Fruit fly (Drosophila melanogaster): Measurements from ENCODE around the gene CG32241.

CG32241 gene

DNA sequence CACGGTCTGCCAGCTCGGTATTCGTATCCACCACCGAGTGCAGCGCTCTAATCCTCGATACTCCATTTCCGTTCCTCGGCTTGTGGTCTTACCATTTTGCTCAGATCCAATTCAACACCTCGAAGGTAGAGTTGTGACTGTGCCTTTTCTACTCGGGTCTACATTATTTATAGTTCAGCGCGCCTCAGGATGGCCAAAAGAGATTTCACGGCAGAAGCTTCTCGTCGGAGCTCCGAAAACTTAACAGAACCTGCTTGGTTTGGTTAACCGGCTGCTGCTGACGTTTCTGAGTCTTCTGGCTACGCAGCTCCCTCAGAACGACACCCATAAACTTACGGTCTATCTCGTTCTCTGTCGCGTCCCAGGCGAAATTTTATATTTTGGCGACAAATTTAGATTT is at the start of gene CG32241:
CG32241 (minus strand) TSS at position 101 of the 400 bp plus-strand sequence.
- TF ChIP-seq noc (tag; optimal IDR thresholded peaks at IDR 0.05) = no peak

DNA sequence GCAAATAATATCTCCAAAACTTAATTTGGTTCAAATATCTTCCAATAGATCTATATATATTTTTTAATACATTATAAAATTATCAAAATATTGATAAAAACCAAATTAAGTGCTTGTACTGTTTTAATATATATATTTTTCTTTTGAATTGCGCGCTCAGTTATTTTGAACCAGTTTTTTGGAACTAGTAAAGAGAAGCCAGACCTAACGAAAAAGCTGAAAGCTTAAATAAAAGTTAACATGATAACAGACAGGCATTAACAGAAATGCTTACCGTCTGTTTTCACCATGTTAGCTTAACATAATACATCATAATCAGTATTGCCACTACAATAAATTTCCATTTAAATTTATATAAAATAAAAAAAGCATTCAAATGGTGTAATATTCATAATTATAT is 43.9 kb upstream of the CG32241 start:
- no peak for TF ChIP-seq noc (tag; optimal IDR thresholded peaks at IDR 0.05)

DNA sequence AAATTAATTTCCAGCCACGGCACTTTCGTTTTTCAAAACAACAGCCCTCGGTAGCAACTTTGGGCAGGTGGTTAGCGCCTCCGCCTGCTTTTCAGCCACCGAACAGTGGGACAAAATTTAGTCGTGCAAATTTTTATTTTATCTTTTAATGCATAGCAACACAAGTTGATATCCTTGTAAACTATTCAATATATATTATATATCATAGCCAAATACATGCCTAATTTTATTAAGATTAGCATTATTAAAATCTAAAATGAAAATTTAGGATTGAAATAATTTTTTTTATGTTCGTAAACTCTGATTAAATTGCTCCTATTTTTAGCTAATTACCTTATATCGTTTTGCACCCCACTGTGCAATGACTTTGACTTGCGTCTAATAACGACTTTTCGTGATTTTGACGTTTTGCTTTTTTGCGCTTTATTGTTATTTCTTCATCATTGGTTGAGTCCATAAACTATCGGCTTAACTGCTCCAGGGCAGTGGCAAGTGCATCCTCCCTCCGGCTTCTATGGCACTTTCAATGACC is 42.6 kb upstream of the CG32241 start:
- TF ChIP-seq noc (tag; optimal IDR thresholded peaks at IDR 0.05) = no peak

DNA sequence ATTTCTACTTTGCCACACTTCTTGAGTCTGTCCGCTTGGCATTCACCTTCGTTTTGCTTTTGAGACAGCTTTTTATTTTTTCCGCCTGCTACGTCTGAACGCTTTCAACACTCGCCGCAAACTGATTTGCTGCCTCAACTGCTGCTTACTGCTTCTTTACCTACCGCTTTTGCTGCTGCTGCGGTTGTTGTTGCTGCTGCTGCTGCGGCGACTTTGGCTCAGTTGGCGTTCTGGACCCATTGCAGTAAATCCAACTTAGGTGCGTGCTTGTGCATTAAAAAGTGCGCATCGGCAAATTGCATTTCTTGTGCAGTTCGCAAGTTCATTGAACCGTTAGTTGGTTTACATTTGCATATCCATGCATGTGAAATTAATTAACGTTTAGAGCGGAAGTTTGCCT is 41.9 kb upstream of the CG32241 start, which contains the start of gene NT1:
NT1 (minus strand) TSS at position 127 of the 400 bp plus-strand sequence.
- no peak for TF ChIP-seq noc (tag; optimal IDR thresholded peaks at IDR 0.05)

DNA sequence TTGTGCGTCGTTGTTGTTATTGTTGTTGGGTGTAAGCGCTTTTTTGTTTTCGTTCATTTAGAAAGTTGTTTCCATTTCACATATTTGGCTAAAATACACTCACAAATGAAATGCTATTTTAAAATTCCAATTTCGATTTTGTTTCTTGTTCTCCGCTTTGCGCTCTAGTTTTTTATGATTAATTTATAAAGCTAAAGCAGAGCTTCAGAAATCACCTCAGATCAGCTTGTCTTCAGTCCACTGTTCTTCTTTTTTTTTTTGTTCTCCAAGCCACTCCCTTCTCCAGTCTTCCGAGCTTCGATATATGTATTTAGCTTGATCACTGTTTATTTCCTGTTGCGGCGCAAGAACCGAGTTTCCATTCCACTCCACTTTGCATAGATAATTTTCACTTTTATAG is 41.4 kb upstream of the CG32241 start:
- TF ChIP-seq noc (tag; optimal IDR thresholded peaks at IDR 0.05) = no peak

DNA sequence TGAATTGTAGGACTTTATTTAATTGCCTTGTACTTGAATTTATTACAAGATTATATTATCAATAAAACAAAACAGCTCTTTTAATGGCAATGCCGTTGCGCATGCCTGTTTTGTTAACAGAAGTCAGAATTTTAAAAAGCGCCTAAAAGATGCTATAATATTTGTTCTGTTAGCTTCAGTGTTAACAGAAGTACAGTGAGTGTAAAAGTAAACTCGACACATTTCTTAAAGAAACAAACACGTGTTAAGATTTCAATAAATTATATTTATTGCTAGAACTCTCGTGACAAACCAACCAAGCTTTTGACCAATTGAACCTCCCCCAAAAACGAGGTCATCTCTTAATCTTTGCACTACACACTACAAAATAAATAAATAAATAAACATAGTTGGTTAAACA is 35.0 kb upstream of the CG32241 start:
- TF ChIP-seq noc (tag; optimal IDR thresholded peaks at IDR 0.05) = no peak

DNA sequence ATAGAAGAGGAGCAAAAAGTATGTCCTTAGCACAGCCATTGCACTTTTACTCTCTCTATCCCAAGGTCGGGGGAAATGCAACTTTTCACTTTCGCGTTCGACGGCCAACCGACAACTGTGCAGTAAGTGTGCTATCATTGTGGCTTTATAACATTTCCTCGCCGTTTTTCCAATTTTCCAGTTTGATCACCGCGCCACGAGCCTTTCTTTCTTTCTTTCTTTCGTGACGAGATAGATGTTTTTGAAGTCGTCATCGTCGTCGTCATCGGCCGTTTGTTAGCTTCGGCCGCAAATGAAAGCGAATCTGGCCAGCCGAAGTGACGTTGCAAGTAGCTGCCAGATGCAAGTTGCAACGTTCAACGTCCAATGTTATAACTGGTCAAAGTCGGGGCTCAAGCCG is 34.0 kb upstream of the CG32241 start, which contains the start of gene CG13720:
CG13720 (minus strand) TSS at position 101 of the 400 bp plus-strand sequence.
- no peak for TF ChIP-seq noc (tag; optimal IDR thresholded peaks at IDR 0.05)

DNA sequence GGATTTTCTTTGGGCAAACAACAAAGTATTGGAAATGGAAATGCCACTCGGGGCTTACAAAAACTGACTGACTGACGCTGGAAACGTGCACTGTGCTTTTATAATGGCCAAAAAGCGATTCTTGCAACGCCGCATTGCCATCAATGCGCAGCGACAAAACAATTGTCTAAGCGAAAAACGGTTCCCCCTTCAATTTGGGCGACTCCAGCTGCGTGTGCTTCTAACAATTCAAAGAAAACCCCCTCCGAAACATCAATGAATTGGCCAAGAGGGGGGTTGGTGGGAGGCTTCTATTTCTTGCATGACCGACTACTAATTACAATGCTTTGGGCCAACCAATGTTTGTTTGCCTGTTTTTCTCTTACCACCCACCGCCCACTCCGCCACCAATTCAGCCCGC is 31.2 kb upstream of the CG32241 start, which contains the start of gene CG13721:
CG13721 (minus strand) TSS at position 101 of the 400 bp plus-strand sequence.
- no peak for TF ChIP-seq noc (tag; optimal IDR thresholded peaks at IDR 0.05)

DNA sequence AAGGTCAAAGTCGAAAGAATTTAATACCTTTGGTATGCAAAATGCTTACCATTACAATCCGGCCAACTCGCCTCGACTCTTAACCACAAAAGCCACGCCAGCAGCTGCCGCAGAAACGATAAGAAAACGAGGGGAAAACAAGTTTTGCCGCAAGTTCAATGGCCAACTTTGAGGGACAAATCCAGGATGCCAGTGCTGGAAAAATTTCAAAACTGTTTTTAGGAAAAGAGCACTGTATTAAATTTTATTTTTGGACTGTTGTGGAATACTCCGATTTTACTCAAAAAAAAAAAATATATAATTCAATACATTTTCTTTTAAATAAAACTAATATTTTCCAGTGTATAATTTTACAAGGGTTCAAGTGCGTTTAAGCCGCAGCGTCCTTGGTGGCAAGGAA is 28.2 kb upstream of the CG32241 start:
- TF ChIP-seq noc (tag; optimal IDR thresholded peaks at IDR 0.05) = no peak

DNA sequence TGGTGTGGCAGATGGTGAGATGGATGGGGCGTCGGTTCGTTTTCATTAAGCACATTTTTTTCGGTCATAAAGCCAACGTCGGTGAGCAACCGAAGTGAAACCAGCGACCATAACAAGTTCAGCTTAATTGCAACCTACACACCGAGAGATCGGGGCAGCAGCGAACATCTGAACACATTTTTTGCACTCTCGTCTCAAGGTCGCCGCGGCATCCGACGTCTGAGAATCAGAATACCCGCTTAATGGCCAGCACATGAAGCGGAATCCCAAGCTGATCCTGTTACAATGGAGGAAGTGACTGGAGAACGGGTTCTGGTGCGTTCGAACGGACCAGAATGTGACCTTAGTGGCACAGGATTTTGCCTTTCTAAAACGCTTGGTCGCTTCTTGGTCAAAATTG is 27.2 kb upstream of the CG32241 start:
- no peak for TF ChIP-seq noc (tag; optimal IDR thresholded peaks at IDR 0.05)

DNA sequence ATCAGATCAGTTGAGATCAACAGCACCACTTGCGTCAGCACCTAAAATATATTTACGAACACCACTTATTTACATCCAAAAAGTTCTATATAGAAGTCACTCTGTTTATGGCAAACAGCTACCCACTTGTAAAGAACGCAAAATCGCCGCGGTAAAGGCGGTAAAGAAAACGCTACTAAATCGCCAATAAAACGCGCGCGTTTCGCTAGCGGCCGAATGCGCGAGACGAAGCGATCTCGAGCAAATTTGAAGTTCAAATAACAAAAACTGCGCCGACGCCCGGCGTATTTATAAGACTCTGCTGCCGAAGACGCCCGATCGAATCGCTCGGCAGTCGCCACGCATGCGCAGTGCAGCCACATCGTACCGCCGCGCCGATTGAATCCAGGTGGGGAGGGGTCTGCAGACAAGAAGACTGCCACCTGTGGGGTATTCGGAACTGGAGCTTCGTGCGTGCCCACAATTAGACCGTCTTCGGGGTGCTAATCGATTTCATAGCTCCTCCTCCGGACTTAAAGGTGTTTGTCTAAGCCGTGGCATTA is 24.3 kb upstream of the CG32241 start, which contains the start of gene CG13722:
CG13722 (minus strand) TSS at position 262 of the 542 bp plus-strand sequence.
- TF ChIP-seq noc (tag; optimal IDR thresholded peaks at IDR 0.05) = no peak

DNA sequence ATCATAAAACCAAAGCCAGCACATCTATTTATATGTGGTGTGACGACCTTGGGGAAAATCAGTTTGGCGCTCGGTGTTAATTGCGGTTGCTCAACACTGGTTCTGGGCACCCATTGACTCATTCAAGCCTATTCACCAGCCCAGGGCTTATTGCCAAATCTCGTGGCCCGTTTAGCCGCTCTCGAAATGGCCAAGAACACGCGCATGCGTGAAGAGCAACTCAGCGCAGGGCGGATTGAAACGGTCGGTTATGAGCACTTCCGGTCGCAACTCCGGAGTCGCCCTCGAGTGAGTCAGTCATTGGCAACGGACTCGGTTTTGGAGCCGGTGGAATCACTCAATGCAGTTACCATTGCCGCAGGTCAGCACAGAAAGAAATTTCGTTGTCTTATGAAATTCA is 23.1 kb upstream of the CG32241 start:
- TF ChIP-seq noc (tag; optimal IDR thresholded peaks at IDR 0.05) = no peak

DNA sequence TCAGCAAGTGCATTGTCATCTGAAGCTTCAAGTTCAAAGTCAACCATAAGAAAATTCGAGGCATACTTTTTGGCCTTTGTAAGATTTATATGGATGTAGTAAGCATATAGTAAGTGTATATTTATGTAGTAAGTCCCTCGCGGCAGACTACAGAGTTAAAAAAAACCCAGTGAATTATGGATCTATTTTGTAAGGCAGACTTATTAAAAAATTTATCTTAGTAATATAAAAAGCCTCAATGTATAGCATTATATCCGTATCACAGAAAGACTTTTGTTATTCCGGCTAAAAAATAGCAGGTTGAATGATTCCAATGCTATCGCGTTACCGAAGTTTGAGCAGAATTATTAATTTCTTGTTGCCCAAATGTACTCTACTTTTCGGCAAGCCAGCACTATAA is 18.2 kb upstream of the CG32241 start:
- TF ChIP-seq noc (tag; optimal IDR thresholded peaks at IDR 0.05) = no peak

DNA sequence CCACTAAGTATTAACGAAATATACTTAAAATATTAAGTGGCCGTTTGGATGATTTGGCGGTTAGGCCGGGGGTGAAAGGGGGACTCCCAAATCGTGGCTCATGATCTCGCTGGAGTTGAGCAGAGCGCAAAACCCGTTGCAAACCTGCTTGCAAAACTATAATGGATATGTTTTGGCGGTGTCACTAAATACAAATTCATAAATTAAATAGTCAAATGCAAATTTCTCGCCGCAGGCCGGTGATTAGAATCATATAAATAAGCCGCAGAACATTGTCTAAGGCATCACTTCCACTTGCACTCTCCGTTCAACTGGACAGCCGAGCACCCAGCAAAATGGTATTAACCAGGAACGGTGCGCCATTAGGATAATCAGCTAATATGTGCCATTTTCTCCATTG is 16.1 kb upstream of the CG32241 start, which contains the start of gene CG11350:
CG11350 (plus strand) TSS at position 301 of the 400 bp plus-strand sequence.
- no peak for TF ChIP-seq noc (tag; optimal IDR thresholded peaks at IDR 0.05)

DNA sequence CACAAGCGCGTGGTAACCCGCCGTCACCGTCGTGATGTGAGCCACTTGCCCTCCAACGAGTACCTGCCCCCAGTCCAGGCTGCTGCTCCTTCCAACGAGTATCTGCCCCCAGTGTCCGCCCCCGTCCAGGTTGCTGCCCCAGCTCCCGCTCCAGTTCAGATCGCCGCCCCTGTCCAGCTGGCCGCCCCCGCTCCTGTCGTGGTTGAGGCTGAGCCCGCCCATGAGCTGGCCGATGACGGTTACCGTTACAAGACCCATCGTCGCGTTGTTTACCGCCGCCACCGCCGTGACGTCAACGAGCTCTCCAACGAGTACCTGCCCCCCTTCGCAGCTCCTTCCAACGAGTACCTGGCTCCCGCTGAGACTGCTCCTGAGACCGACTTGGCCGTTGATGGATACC is 14.3 kb upstream of the CG32241 start:
- no peak for TF ChIP-seq noc (tag; optimal IDR thresholded peaks at IDR 0.05)

DNA sequence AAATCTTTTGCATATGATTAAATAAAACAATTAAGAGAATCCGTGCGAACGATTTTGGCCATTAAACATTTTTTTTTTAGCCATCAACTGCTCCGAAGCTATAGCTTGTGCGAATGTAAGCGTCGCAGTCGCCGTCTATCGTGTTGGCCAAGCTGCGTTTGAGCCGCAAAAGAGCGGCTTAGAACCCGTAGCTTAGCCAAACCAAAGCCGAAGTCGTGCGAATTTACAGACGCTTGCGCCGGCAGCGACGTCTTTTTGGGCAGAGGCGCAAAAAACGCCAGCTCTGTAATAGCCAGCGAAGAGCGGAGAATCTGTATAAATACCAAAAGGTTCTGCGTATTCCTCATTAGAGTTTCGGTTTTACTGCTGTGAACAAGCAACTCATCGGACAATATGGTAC is 13.5 kb upstream of the CG32241 start, which contains the start of gene CG7465:
CG7465 (plus strand) TSS at position 346 of the 400 bp plus-strand sequence.
- no peak for TF ChIP-seq noc (tag; optimal IDR thresholded peaks at IDR 0.05)

DNA sequence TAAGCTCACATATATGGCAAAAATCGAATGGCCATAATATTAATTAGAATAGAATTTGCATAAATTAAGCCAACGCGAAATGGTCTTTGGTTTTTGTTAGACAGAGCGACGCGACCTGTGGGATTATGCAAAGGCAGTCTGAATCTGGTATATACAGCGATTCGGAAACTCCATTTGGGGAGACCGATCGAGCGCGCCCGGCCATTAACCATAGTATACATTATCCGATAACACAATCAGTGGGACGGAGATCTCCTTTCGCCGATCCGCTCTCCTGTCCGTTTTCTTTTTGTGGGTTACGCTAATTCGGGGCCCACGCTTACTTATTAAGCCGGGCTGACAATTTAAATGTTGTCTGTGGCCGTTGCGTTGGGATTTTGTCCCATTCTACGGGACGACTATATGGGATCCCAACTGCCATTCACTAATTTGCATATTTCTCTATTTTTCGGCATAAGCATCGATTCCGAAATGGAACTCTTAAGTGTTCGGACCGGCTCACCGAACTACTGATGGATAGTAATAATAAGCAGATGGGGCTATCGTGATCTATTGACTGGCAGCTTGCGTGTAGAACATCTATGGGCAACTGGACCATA is 11.3 kb upstream of the CG32241 start:
- no peak for TF ChIP-seq noc (tag; optimal IDR thresholded peaks at IDR 0.05)
